Fruit fly (Drosophila melanogaster) whole organism, embryonic: Measurements from ENCODE around the gene rut.

Experiments
- Awh ChIP-seq: fragments of 200-800 bp; sonication (Bioruptor generic); IDR thresholded peaks from 2 replicates; pipeline ENCODE4, ENCODE4 v1.3.6; 2022; ENCODE audit warnings: missing biosample characterization, missing genetic modification characterization
- Bgb ChIP-seq: fragments of 200-800 bp; sonication (Bioruptor generic); IDR thresholded peaks from 2 replicates; pipeline ENCODE4 v1.3.6; 2022; ENCODE audit warnings: missing biosample characterization, missing genetic modification characterization; ENCODE audit not compliant: partially characterized antibody
- CG11456 ChIP-seq: fragments of 200-800 bp; sonication (Bioruptor generic); IDR thresholded peaks from 3 replicates; pipeline ENCODE4 v1.3.6; 2022; ENCODE audit warnings: missing biosample characterization, missing genetic modification characterization
- CG12769 ChIP-seq: fragments of 200-800 bp; sonication (Bioruptor generic); optimal IDR thresholded peaks from 2 replicates; lab custom pipeline; 2019; ENCODE audit warnings: missing biosample characterization, mild to moderate bottlenecking, missing genetic modification characterization, moderate library complexity
- CG13123 ChIP-seq: fragments of 200-800 bp; sonication (Bioruptor generic); optimal IDR thresholded peaks from 2 replicates; lab custom pipeline; 2016; ENCODE audit warnings: missing biosample characterization, missing genetic modification characterization
- CG14860 ChIP-seq: fragments of 200-800 bp; sonication (Bioruptor generic); IDR thresholded peaks from 3 replicates; pipeline ENCODE4 v1.3.6; 2022; ENCODE audit warnings: missing biosample characterization, missing genetic modification characterization; ENCODE audit not compliant: partially characterized antibody
- CG16813 ChIP-seq: fragments of 200-800 bp; sonication (Bioruptor generic); IDR thresholded peaks from 3 replicates; pipeline ENCODE4 v1.3.6; 2022; ENCODE audit warnings: missing biosample characterization, missing genetic modification characterization; ENCODE audit not compliant: partially characterized antibody
- CG18262 ChIP-seq: fragments of 200-800 bp; optimal IDR thresholded peaks from 3 replicates; lab custom pipeline; 2019; ENCODE audit warnings: missing biosample characterization, mild to moderate bottlenecking, missing genetic modification characterization, moderate library complexity
- CG18599 ChIP-seq: fragments of 200-800 bp; sonication (Bioruptor generic); optimal IDR thresholded peaks from 3 replicates; lab custom pipeline; 2017; ENCODE audit warnings: missing biosample characterization, missing genetic modification characterization, mild to moderate bottlenecking, moderate library complexity, missing genetic modification reagents
- CG31388 ChIP-seq: fragments of 200-800 bp; sonication (Bioruptor generic); optimal IDR thresholded peaks from 2 replicates; lab custom pipeline; 2016; ENCODE audit warnings: missing biosample characterization, missing genetic modification characterization
- CG32772 ChIP-seq: fragments of 200-800 bp; sonication (Bioruptor generic); IDR thresholded peaks from 2 replicates; pipeline ENCODE4 v1.3.6; 2022; ENCODE audit warnings: missing biosample characterization, missing genetic modification characterization
- CG3281 ChIP-seq: fragments of 200-800 bp; sonication (Bioruptor generic); optimal IDR thresholded peaks from 3 replicates; lab custom pipeline; 2017; ENCODE audit warnings: missing biosample characterization, mild to moderate bottlenecking, missing genetic modification characterization
- CG34376 ChIP-seq: fragments of 200-800 bp; sonication (Bioruptor generic); optimal IDR thresholded peaks from 2 replicates; lab custom pipeline; 2018; ENCODE audit warnings: missing biosample characterization, mild to moderate bottlenecking, missing genetic modification characterization
- CG6654 ChIP-seq: fragments of 200-800 bp; sonication (Bioruptor generic); optimal IDR thresholded peaks from 2 replicates; lab custom pipeline; 2017; ENCODE audit warnings: missing biosample characterization, mild to moderate bottlenecking, missing genetic modification characterization
- CG8281 ChIP-seq: fragments of 200-800 bp; sonication (Bioruptor generic); optimal IDR thresholded peaks from 2 replicates; lab custom pipeline; 2018; ENCODE audit warnings: missing biosample characterization, mild to moderate bottlenecking, missing genetic modification characterization, moderate library complexity
- D19B ChIP-seq: fragments of 200-800 bp; sonication (Bioruptor generic); optimal IDR thresholded peaks from 2 replicates; lab custom pipeline; 2017; ENCODE audit warnings: missing biosample characterization, mild to moderate bottlenecking, missing genetic modification characterization
- Ets65A ChIP-seq: fragments of 200-800 bp; sonication (Bioruptor generic); peaks from one replicate; lab custom pipeline; 2016; ENCODE audit warnings: missing biosample characterization, missing genetic modification characterization
- Ets97D ChIP-seq: fragments of 200-800 bp; sonication (Bioruptor generic); optimal IDR thresholded peaks from 3 replicates; lab custom pipeline; 2016; ENCODE audit warnings: missing biosample characterization, missing genetic modification characterization
- HLH4C ChIP-seq: fragments of 200-800 bp; sonication (Bioruptor generic); IDR thresholded peaks from 3 replicates; pipeline ENCODE4 v1.3.6; 2022; ENCODE audit warnings: missing biosample characterization, missing genetic modification characterization; ENCODE audit not compliant: partially characterized antibody
- HLH54F ChIP-seq: fragments of 200-800 bp; sonication (Bioruptor generic); optimal IDR thresholded peaks from 3 replicates; lab custom pipeline; 2016; ENCODE audit warnings: missing biosample characterization, missing genetic modification characterization
- Hmr ChIP-seq: fragments of 200-800 bp; sonication (Bioruptor generic); optimal IDR thresholded peaks from 3 replicates; lab custom pipeline; 2017; ENCODE audit warnings: mild to moderate bottlenecking, missing biosample characterization, missing genetic modification reagents, missing genetic modification characterization
- Hr78 ChIP-seq, 2 experiments: fragments of 200-800 bp in 1 of 2; fragments of >200 bp in 1 of 2; sonication (Bioruptor generic) in 1 of 2; optimal IDR thresholded peaks; 2 replicates each; lab custom pipeline; 2017 to 2019; ENCODE audit warnings: missing biosample characterization in 2 of 2, missing genetic modification characterization in 2 of 2, mild to moderate bottlenecking in 1 of 2, moderate library complexity in 1 of 2
- NK7.1 ChIP-seq: fragments of 200-800 bp; sonication (Bioruptor generic); optimal IDR thresholded peaks from 3 replicates; lab custom pipeline; 2016; ENCODE audit warnings: missing biosample characterization, missing genetic modification characterization
- Nf-YB ChIP-seq: fragments of 200-800 bp; sonication (Bioruptor generic); optimal IDR thresholded peaks from 3 replicates; lab custom pipeline; 2019; ENCODE audit warnings: missing biosample characterization, mild to moderate bottlenecking, missing genetic modification characterization, moderate library complexity
- Oaz ChIP-seq: fragments of 200-800 bp; sonication (Bioruptor generic); IDR thresholded peaks from 2 replicates; pipeline ENCODE4 v1.3.6; 2022; ENCODE audit warnings: missing biosample characterization, missing genetic modification characterization
- Poxn ChIP-seq: fragments of 200-800 bp; sonication (Bioruptor generic); IDR thresholded peaks from 2 replicates; pipeline ENCODE4 v1.3.6; 2022; ENCODE audit warnings: missing biosample characterization, missing genetic modification characterization
- Scr ChIP-seq: fragments of 200-800 bp; sonication (Bioruptor generic); IDR thresholded peaks from 2 replicates; pipeline ENCODE4 v1.3.6; 2022; ENCODE audit warnings: missing biosample characterization, missing genetic modification characterization; ENCODE audit not compliant: partially characterized antibody
- caup ChIP-seq: fragments of 200-800 bp; sonication (Bioruptor generic); optimal IDR thresholded peaks from 3 replicates; lab custom pipeline; 2017; ENCODE audit warnings: missing biosample characterization, mild to moderate bottlenecking, missing genetic modification characterization, moderate library complexity; ENCODE audit not compliant: severe bottlenecking
- chm ChIP-seq: fragments of 200-800 bp; sonication (Bioruptor generic); IDR thresholded peaks from 2 replicates; pipeline ENCODE4 v1.3.6; 2022; ENCODE audit warnings: missing biosample characterization, missing genetic modification characterization
- cwo ChIP-seq: fragments of 200-800 bp; sonication (Bioruptor generic); optimal IDR thresholded peaks from 3 replicates; lab custom pipeline; 2017; ENCODE audit warnings: missing biosample characterization, missing genetic modification characterization, mild to moderate bottlenecking, moderate library complexity, missing genetic modification reagents
- danr ChIP-seq: fragments of 200-800 bp; sonication (Bioruptor generic); IDR thresholded peaks from 2 replicates; pipeline ENCODE4 v1.3.6; 2022; ENCODE audit warnings: missing biosample characterization, missing genetic modification characterization
- grn ChIP-seq: fragments of 200-800 bp; sonication (Bioruptor generic); optimal IDR thresholded peaks from 3 replicates; lab custom pipeline; 2017; ENCODE audit warnings: missing biosample characterization, missing genetic modification characterization
- gt ChIP-seq: fragments of 200-800 bp; sonication (Bioruptor generic); IDR thresholded peaks from 2 replicates; pipeline ENCODE4 v1.3.6; 2022; ENCODE audit warnings: missing biosample characterization, missing genetic modification characterization
- hkb ChIP-seq, 2 experiments: fragments of 200-800 bp in 1 of 2; fragments of >200 bp in 1 of 2; sonication (Bioruptor generic) in 1 of 2; IDR thresholded peaks in 1 of 2; optimal IDR thresholded peaks in 1 of 2; 2 replicates each; pipeline versions ENCODE4 v1.3.6 to Lab custom; 2017 to 2022; ENCODE audit warnings: missing biosample characterization in 1 of 2, missing genetic modification characterization in 1 of 2
- lab ChIP-seq: fragments of 200-800 bp; sonication (Bioruptor generic); optimal IDR thresholded peaks from 3 replicates; lab custom pipeline; 2017; ENCODE audit warnings: missing biosample characterization, missing genetic modification characterization, mild to moderate bottlenecking, moderate library complexity, missing genetic modification reagents
- lov ChIP-seq, 2 experiments: fragments of 200-800 bp in 1 of 2; fragments of >200 bp in 1 of 2; sonication (Bioruptor generic) in 1 of 2; IDR thresholded peaks in 1 of 2; optimal IDR thresholded peaks in 1 of 2; 2 replicates in 1 of 2; 3 replicates in 1 of 2; pipeline versions ENCODE4 v1.3.6 to Lab custom; 2017 to 2022; ENCODE audit warnings: missing biosample characterization in 1 of 2, missing genetic modification characterization in 1 of 2
- maf-S ChIP-seq: fragments of 200-800 bp; sonication (Bioruptor generic); optimal IDR thresholded peaks from 2 replicates; lab custom pipeline; 2016; ENCODE audit warnings: missing biosample characterization, missing genetic modification characterization
- mirr ChIP-seq: fragments of 200-800 bp; sonication (Bioruptor generic); optimal IDR thresholded peaks from 3 replicates; lab custom pipeline; 2018; ENCODE audit warnings: missing biosample characterization, mild to moderate bottlenecking, missing genetic modification characterization
- onecut ChIP-seq: fragments of 200-800 bp; sonication (Bioruptor generic); IDR thresholded peaks from 2 replicates; pipeline ENCODE4 v1.3.6; 2022; ENCODE audit warnings: missing biosample characterization, missing genetic modification characterization
- pros ChIP-seq: fragments of 200-800 bp; sonication (Bioruptor generic); optimal IDR thresholded peaks from 3 replicates; lab custom pipeline; 2019; ENCODE audit warnings: missing biosample characterization, mild to moderate bottlenecking, missing genetic modification characterization, moderate library complexity
- sens ChIP-seq: fragments of 200-800 bp; sonication (Bioruptor generic); peaks from one replicate; lab custom pipeline; 2016; ENCODE audit warnings: missing biosample characterization, missing genetic modification characterization
- slbo ChIP-seq: fragments of 200-800 bp; sonication (Bioruptor generic); IDR thresholded peaks from 2 replicates; pipeline ENCODE4 v1.3.6; 2022; ENCODE audit warnings: missing biosample characterization, missing genetic modification characterization
- tio ChIP-seq: fragments of 200-800 bp; sonication (Bioruptor generic); optimal IDR thresholded peaks from 2 replicates; lab custom pipeline; 2017; ENCODE audit warnings: missing biosample characterization, missing genetic modification characterization, inconsistent platforms

The rut gene

DNA sequence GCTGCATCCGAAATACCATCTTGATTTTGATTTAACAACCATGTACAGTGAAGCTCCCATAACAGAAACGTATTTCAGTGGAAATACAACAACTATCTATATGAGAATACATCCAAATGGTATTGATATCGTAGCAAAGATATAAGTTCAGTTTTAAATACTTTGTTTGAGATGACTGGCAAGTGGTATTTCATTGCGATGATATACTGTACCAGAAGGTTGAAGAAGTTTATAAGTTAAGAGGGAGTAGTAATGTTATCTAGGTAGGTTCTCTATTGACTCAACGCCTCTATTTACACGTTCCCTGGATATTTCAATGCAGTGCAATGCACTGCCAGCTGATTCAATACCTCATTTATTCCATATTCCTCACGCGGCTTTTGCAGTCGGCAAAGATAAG is 20.2 kb downstream of the rut start (continued):
- TF ChIP-seq mirr (GFP tag; lab: Kevin White, UChicago) (no peak), tio (GFP tag; lab: Kevin White, UChicago) (no peak)

DNA sequence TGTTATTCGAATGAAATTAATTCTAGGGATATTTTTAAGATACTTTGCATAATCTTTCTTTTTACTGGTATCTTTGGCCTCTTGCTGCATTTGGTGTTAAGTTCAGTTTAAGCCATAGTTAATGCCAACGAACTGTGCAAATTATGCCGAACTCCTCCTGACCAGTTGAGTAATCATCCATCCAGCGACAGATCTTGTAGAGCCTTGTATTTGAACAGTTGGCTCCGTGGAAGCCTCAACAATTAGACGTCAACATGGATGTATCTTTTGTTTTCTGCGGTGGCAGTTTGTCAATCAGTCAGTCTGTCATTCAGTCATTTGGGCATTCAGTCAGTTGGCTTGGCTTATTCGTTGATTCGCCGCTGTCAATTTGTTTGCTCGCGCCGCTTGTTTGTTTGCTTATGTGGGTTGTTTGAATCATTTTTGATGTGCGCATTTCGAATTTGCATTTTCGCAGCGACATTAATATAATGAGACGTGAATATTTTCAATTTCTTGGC is 23.2 kb downstream of the rut start:
- TF ChIP-seq CG3281 (peak; percentile 16), Awh (GFP tag; lab: Robert Waterston, UW) (no peak), CG8281 (tag; lab: Kevin White, UChicago) (peak; percentile 98), CG18599 (GFP tag; lab: Kevin White, UChicago) (peak; percentile 36), hkb (optimal IDR thresholded peaks at IDR 0.05; lab: Kevin White, UChicago) (no peak), hkb (GFP tag; IDR thresholded peaks at IDR 0.05; lab: Robert Waterston, UW) (no peak), caup (GFP tag; lab: Kevin White, UChicago) (peak; percentile 10), HLH54F (GFP tag; lab: Kevin White, UChicago) (no peak), Hmr (GFP tag; lab: Kevin White, UChicago) (peak; percentile 18), lab (GFP tag; lab: Kevin White, UChicago) (peak; percentile 22)

DNA sequence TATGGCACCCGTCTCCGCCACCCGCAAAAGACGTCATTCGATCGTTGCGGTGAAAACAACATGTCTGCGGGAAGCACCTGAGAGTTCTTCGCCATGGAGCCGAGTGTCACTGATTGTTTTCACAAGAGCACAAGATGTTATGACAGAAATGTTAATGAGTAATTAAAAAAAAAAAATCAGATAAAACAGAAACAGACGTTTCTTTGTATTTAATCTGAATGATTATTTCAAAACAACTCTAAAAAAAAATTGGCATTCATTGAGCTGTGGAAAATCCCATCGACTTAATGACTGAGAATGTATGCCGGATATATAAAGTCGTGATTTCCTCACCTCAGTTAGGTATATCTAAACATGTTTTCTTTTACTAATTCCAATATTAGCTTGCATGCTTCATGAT is 39.4 kb downstream of the rut start, which contains the start of gene Ag5r:
Gene Ag5r, minus strand, starts transcription at position 101 of the 400 bp plus-strand sequence.
- TF ChIP-seq Ets97D (no peak), sens (GFP tag; lab: Kevin White, UChicago) (peak; percentile 36), danr (GFP tag; lab: Robert Waterston, UW) (no peak), caup (GFP tag; lab: Kevin White, UChicago) (peak; percentile 21), Hr78 (GFP tag; optimal IDR thresholded peaks at IDR 0.05; lab: Kevin White, UChicago) (no peak), onecut (GFP tag; lab: Robert Waterston, UW) (no peak), chm (GFP tag; lab: Robert Waterston, UW) (no peak), CG32772 (GFP tag; lab: Robert Waterston, UW) (no peak), Oaz (no peak), pros (GFP tag; lab: Kevin White, UChicago) (no peak)

DNA sequence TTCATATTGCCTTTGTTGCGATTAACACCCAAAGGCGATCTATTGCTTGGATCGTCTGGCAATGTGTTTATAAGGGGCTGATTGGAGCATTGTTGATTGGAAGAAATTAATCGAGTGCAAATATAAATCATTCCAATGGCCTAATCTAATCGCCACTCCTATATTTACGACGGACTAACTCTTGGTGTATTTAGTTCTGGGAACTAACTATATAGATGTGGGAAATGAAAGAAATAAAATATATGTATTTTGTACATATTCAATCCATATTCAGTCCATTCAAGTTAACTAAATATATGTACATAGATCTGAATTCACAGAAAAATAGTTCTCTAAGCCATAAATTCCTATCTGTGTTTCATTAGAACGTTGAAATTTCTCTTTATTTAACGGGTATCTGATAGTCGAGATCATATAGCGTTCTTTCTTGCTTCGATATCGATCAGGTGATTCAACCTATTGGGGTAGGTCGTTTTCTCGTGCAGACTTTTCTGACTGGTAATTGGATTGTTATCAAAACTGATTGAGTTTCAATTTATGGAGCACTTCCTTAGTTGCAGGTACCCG is 41.8 kb downstream of the rut start, which contains the start of gene Ag5r2:
Gene Ag5r2, minus strand, starts transcription at position 51 of the 567 bp plus-strand sequence.
- TF ChIP-seq CG14860 (GFP tag; lab: Robert Waterston, UW) (peak; percentile 19; the same call in 1 of the 3 replicates), Ets65A (GFP tag; lab: Kevin White, UChicago) (no peak), gt (no peak), Nf-YB (GFP tag; lab: Kevin White, UChicago) (no peak), CG6654 (GFP tag; lab: Kevin White, UChicago) (no peak), CG11456 (GFP tag; lab: Robert Waterston, UW) (no peak), NK7.1 (GFP tag; lab: Kevin White, UChicago) (no peak), CG31388 (GFP tag; lab: Kevin White, UChicago) (no peak), maf-S (no peak), CG13123 (GFP tag; lab: Kevin White, UChicago) (no peak), Poxn (no peak), lov (optimal IDR thresholded peaks at IDR 0.05; lab: Kevin White, UChicago) (no peak), lov (GFP tag; IDR thresholded peaks at IDR 0.05; lab: Robert Waterston, UW) (no peak), cwo (GFP tag; lab: Kevin White, UChicago) (peak; percentile 38), grn (GFP tag; lab: Kevin White, UChicago) (peak; percentile 64), D19B (GFP tag; lab: Kevin White, UChicago) (peak; percentile 82), Bgb (GFP tag; lab: Robert Waterston, UW) (no peak), HLH4C (GFP tag; lab: Robert Waterston, UW) (peak; percentile 51; the same call in 2 of the 3 replicates), slbo (GFP tag; lab: Robert Waterston, UW) (no peak), CG18262 (tag; lab: Kevin White, UChicago) (no peak), CG34376 (GFP tag; lab: Kevin White, UChicago) (peak; percentile 14), CG16813 (GFP tag; lab: Robert Waterston, UW) (peak; percentile 41; the same call in 1 of the 3 replicates), Scr (0 out of 2 replicates have a peak, but pooled peaks have one; percentile 10), CG12769 (tag; lab: Kevin White, UChicago) (no peak)
